Worm (Caenorhabditis elegans) whole organism, L4/young adult: ENCODE measurements around the gene C35D10.7.

ENCODE experiments used
- W03F9.2 ChIP-seq: fragments of 150-350 bp; optimal IDR thresholded peaks from 2 replicates; lab custom pipeline; 2014; ENCODE audit warnings: missing biosample characterization, missing genetic modification characterization
- dao-5 ChIP-seq: sonication (generic microtip); optimal IDR thresholded peaks from 2 replicates; lab custom pipeline; 2016; ENCODE audit warnings: missing genotype, missing genetic modification characterization, moderate library complexity, missing compliant biosample characterization
- him-1 ChIP-seq: sonication (generic microtip); optimal IDR thresholded peaks from 2 replicates; lab custom pipeline; 2016; ENCODE audit warnings: missing genotype, missing genetic modification reagents, missing genetic modification characterization, missing compliant biosample characterization

DNA sequence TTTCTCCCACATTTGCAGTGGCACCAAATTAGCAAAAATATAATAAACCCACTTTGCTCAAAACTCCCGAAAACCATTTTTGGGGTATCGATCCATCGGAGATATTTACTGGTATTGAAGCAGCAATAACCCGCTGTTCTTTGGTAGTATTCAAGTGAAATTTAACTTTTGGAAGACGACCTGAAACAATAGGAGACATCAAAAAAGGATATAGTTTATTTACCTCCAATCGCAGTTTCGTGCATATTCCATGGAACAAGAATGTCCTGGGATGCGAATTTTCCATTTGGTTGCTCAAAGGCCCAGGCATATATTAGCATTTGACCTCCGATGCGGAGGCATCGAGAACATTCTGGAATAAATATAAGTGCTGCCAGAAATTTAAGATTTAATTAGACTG is 17.4 kb downstream of the C35D10.7 start:
- TF ChIP-seq him-1 (tag; lab: Kevin White, UChicago), result no peak
- TF ChIP-seq W03F9.2 (tag; lab: Kevin White, UChicago), result no peak
- TF ChIP-seq dao-5 (tag; lab: Kevin White, UChicago), result no peak
